Fruit fly (Drosophila melanogaster): ENCODE results near the gene MnM.

Gene MnM

DNA sequence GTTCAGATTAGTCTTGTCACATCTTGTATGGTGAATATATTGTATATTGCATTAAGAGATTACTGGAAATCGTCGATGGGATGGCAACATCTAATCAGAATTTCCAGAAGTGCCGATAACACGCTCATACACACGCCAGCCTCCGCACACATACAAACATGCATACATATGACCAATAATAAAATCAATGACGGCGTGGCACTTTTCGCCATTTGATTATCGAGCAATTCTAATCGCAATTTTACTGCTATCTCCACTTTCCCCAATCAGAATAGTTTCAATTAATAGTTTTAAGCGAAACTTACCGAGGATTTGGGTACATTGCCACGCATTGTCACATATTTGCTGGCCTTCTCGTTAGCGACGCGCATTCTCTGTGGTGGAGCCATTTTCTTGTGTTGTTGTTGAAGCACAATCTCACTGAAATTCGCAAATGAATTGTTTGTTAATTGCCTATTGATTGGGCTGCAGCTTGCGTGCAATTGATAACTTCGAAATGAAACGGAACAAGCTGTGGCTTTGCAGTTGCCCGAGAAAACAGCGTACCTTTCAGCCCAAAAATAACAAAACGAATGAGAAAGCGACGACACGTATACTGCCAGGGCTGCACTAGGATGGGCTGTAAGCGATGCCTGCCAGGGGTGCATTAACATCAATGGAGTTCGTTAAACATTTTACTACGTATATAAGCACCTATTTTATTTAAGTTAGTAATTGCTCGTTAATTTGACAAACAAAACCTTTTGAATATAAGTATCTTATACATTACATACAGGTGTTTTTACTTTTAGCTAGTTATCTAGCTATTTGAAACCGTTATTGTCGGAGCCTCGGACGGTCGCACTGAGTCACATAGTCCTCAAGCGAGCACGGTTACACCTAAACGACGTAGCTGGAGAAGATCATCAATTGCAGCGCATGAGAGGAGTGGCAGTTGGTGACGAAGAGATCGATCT, 20.3 kb upstream of the MnM start, which contains the start of the genes CG32276 and gry (continued):
- peak; percentile 51; the same call in 1 of the 2 replicates for TF ChIP-seq CG14667 (GFP tag; IDR thresholded peaks at IDR 0.05)
- TF ChIP-seq Dip2 (GFP tag; IDR thresholded peaks at IDR 0.05): no peak
- TF ChIP-seq Hsf (GFP tag; optimal IDR thresholded peaks at IDR 0.05): peak; percentile 85
- TF ChIP-seq CG4360 (GFP tag; IDR thresholded peaks at IDR 0.05): peak; percentile 55; the same call in 1 of the 2 replicates
- no peak for TF ChIP-seq CG17802 (tag; optimal IDR thresholded peaks at IDR 0.05)
- TF ChIP-seq crol (GFP tag; IDR thresholded peaks at IDR 0.05): no peak
- no peak for TF ChIP-seq dan (GFP tag; IDR thresholded peaks at IDR 0.05)
- peak; percentile 55; the same call in 1 of the 2 replicates for TF ChIP-seq sens-2 (GFP tag; IDR thresholded peaks at IDR 0.05)
- TF ChIP-seq Poxn (GFP tag; IDR thresholded peaks at IDR 0.05): peak; percentile 62
- TF ChIP-seq CG13123 (GFP tag; optimal IDR thresholded peaks at IDR 0.05): peak; percentile 54
- TF ChIP-seq CG30020 (tag; optimal IDR thresholded peaks at IDR 0.05): peak; percentile 78
- TF ChIP-seq CG1792 (GFP tag; optimal IDR thresholded peaks at IDR 0.05): no peak
- TF ChIP-seq Sry-δ (GFP tag; optimal IDR thresholded peaks at IDR 0.05): peak; percentile 77
- TF ChIP-seq org-1 (GFP tag; optimal IDR thresholded peaks at IDR 0.05): peak; percentile 30
- TF ChIP-seq kni (GFP tag; optimal IDR thresholded peaks at IDR 0.05): no peak
- no peak for TF ChIP-seq CG10147 (GFP tag; optimal IDR thresholded peaks at IDR 0.05)
- TF ChIP-seq Max (GFP tag; optimal IDR thresholded peaks at IDR 0.05): peak; percentile 88
- TF ChIP-seq Lpt (GFP tag; optimal IDR thresholded peaks at IDR 0.05): no peak
- no peak for TF ChIP-seq CG6254 (GFP tag; optimal IDR thresholded peaks at IDR 0.05)
- peak; percentile 78 for TF ChIP-seq Meics (GFP tag; optimal IDR thresholded peaks at IDR 0.05)
- peak; percentile 48; the same call in 1 of the 2 replicates for TF ChIP-seq dati (GFP tag; IDR thresholded peaks at IDR 0.05)
- peak; percentile 83 for TF ChIP-seq B-H2 (GFP tag; optimal IDR thresholded peaks at IDR 0.05)
- TF ChIP-seq odd (GFP tag; optimal IDR thresholded peaks at IDR 0.05): no peak
- peak; percentile 82 for TF ChIP-seq vvl (GFP tag; IDR thresholded peaks at IDR 0.05)
- TF ChIP-seq CG11504 (tag; optimal IDR thresholded peaks at IDR 0.05): no peak
- no peak for TF ChIP-seq CG7963 (GFP tag; IDR thresholded peaks at IDR 0.05; ENCODE audit: partially characterized antibody)
- no peak for TF ChIP-seq Awh (GFP tag; IDR thresholded peaks at IDR 0.05)
- no peak for TF ChIP-seq zf30C (GFP tag; optimal IDR thresholded peaks at IDR 0.05)
- peak; percentile 93 for TF ChIP-seq YL-1 (GFP tag; optimal IDR thresholded peaks at IDR 0.05)
- peak; percentile 64 for TF ChIP-seq CG10366 (GFP tag; IDR thresholded peaks at IDR 0.05)
- TF ChIP-seq Dll (GFP tag; IDR thresholded peaks at IDR 0.05; ENCODE audit: partially characterized antibody): peak; percentile 43; the same call in 1 of the 4 replicates
- no peak for TF ChIP-seq CG11560 (tag; IDR thresholded peaks at IDR 0.05)
- peak; percentile 63 for TF ChIP-seq tap (tag; optimal IDR thresholded peaks at IDR 0.05)
- TF ChIP-seq gcm (GFP tag; optimal IDR thresholded peaks at IDR 0.05): no peak
- TF ChIP-seq Hr51 (GFP tag; optimal IDR thresholded peaks at IDR 0.05): peak in 1 of 2 experiments; percentile 78
- TF ChIP-seq seq (GFP tag; IDR thresholded peaks at IDR 0.05): peak; percentile 45; the same call in 1 of the 2 replicates
- no peak for TF ChIP-seq ash1 (GFP tag; optimal IDR thresholded peaks at IDR 0.05)
- peak; percentile 40 for TF ChIP-seq CG8281 (tag; optimal IDR thresholded peaks at IDR 0.05)
- TF ChIP-seq dmrt99B (tag; optimal IDR thresholded peaks at IDR 0.05): no peak
- TF ChIP-seq pb (GFP tag; optimal IDR thresholded peaks at IDR 0.05): peak; percentile 36
- peak; percentile 96 for TF ChIP-seq Xbp1 (GFP tag; optimal IDR thresholded peaks at IDR 0.05)
- peak; percentile 50 for TF ChIP-seq HLHmδ (GFP tag; optimal IDR thresholded peaks at IDR 0.05)
- TF ChIP-seq dpn (GFP tag; optimal IDR thresholded peaks at IDR 0.05): peak; percentile 76 to 81
- TF ChIP-seq scrt (GFP tag; optimal IDR thresholded peaks at IDR 0.05): peak; percentile 76
- peak; percentile 63 for TF ChIP-seq trh (GFP tag; optimal IDR thresholded peaks at IDR 0.05)
- TF ChIP-seq gt (GFP tag; IDR thresholded peaks at IDR 0.05): peak; percentile 35; the same call in 1 of the 2 replicates
- TF ChIP-seq MESR4 (GFP tag; optimal IDR thresholded peaks at IDR 0.05): peak; percentile 89
- TF ChIP-seq CG32767 (GFP tag; IDR thresholded peaks at IDR 0.05): peak; percentile 64
